Worm (Caenorhabditis elegans) whole organism, L1 larva: ENCODE data around the gene phf-30.

Experiments used
- ama-1 ChIP-seq: fragments of 150-350 bp; optimal IDR thresholded peaks from 2 replicates; lab custom pipeline; 2014
- ceh-82 ChIP-seq, 3 experiments: fragments of 150-350 bp in 1 of 3; sonication (generic microtip) in 2 of 3; optimal IDR thresholded peaks; 2 replicates each; lab custom pipeline; 2014 to 2017; ENCODE audit warnings: missing biosample characterization in 3 of 3, missing genetic modification characterization in 3 of 3
- ceh-88 ChIP-seq: fragments of 200-800 bp; sonication (Bioruptor generic); IDR thresholded peaks from 2 replicates; pipeline ENCODE4 v1.3.6; 2022; ENCODE audit warnings: missing genetic modification characterization, missing compliant biosample characterization
- ets-5 ChIP-seq: fragments of 200-800 bp; sonication (Bioruptor generic); IDR thresholded peaks from 2 replicates; pipeline ENCODE4 v1.3.6; 2022; ENCODE audit warnings: missing genetic modification characterization, missing compliant biosample characterization
- fos-1 ChIP-seq: fragments of 150-350 bp; optimal IDR thresholded peaks from 2 replicates; lab custom pipeline; 2014; ENCODE audit warnings: missing biosample characterization, missing genetic modification characterization
- nhr-76 ChIP-seq: sonication (generic microtip); optimal IDR thresholded peaks from 2 replicates; lab custom pipeline; 2017; ENCODE audit warnings: missing biosample characterization, missing genetic modification characterization
- swsn-7 ChIP-seq: sonication (generic microtip); optimal IDR thresholded peaks from 2 replicates; lab custom pipeline; 2016; ENCODE audit warnings: missing genetic modification characterization, missing compliant biosample characterization
- unc-62 ChIP-seq: fragments of 150-350 bp; optimal IDR thresholded peaks from 2 replicates; lab custom pipeline; 2014; ENCODE audit warnings: missing biosample characterization, missing genetic modification reagents, missing genetic modification characterization
- zag-1 ChIP-seq: fragments of 150-350 bp; optimal IDR thresholded peaks from 2 replicates; lab custom pipeline; 2014; ENCODE audit warnings: missing biosample characterization, missing genetic modification characterization
- ztf-11 ChIP-seq, 2 experiments: sonication (generic microtip); optimal IDR thresholded peaks; 2 replicates each; lab custom pipeline; 2016 to 2017; ENCODE audit warnings: missing genetic modification characterization in 2 of 2, missing biosample characterization in 1 of 2, missing compliant biosample characterization in 1 of 2

DNA sequence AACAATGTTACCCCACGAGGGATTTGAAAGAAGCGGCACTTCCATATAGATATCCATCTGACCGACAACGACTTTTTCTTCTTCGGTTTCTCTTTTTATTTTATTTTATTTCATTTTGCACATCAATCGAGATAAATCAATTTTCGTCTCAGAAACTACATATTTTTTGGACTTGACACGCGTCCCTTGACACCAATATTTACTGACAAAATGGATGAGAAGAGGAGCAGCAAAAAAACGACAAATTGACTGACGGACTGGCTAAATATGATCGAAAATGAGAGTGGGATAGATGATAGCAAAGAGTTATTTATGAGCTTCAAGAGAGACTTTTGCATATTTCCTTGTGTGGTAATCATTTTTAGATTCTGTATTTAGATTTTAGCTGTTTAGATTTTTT is 31.5 kb upstream of the phf-30 start:
- TF ChIP-seq swsn-7 (no peak), ztf-11 (tag; optimal IDR thresholded peaks at IDR 0.05; lab: Kevin White, UChicago) (no peak), ceh-88 (GFP tag; lab: Robert Waterston, UW) (no peak), nhr-76 (tag; lab: Kevin White, UChicago) (no peak), fos-1 (tag; lab: Kevin White, UChicago) (no peak), ama-1 (lab: Kevin White, UChicago) (no peak), ets-5 (no peak), zag-1 (tag; lab: Kevin White, UChicago) (no peak), ceh-82 (tag; optimal IDR thresholded peaks at IDR 0.05; lab: Kevin White, UChicago) (no peak), unc-62 (GFP tag; lab: Kevin White, UChicago) (no peak)
